Worm (Caenorhabditis elegans) whole organism, L3 larva: ENCODE results near the gene K09C4.2.

ENCODE experiments used
- ceh-82 ChIP-seq: fragments of 150-350 bp; optimal IDR thresholded peaks from 2 replicates; lab custom pipeline; 2014; ENCODE audit warnings: missing biosample characterization, missing genetic modification characterization
- daf-12 ChIP-seq: fragments of 150-350 bp; optimal IDR thresholded peaks from 2 replicates; lab custom pipeline; 2014; ENCODE audit warnings: missing biosample characterization, missing genetic modification reagents, missing genetic modification characterization
- lin-15B ChIP-seq: fragments of 150-350 bp; optimal IDR thresholded peaks from 2 replicates; lab custom pipeline; 2014; ENCODE audit warnings: missing biosample characterization, missing genetic modification characterization
- mdl-1 ChIP-seq: fragments of 150-350 bp; optimal IDR thresholded peaks from 2 replicates; lab custom pipeline; 2014; ENCODE audit warnings: missing biosample characterization, missing genetic modification characterization
- nhr-12 ChIP-seq: fragments of 150-350 bp; optimal IDR thresholded peaks from 2 replicates; lab custom pipeline; 2014; ENCODE audit warnings: missing biosample characterization, missing genetic modification characterization
- snpc-4 ChIP-seq: fragments of 150-350 bp; optimal IDR thresholded peaks from 2 replicates; lab custom pipeline; 2014; ENCODE audit warnings: missing biosample characterization, missing genetic modification characterization
- unc-39 ChIP-seq: sonication (generic microtip); optimal IDR thresholded peaks from 4 replicates; lab custom pipeline; 2017; ENCODE audit warnings: missing biosample characterization, missing genetic modification characterization

DNA sequence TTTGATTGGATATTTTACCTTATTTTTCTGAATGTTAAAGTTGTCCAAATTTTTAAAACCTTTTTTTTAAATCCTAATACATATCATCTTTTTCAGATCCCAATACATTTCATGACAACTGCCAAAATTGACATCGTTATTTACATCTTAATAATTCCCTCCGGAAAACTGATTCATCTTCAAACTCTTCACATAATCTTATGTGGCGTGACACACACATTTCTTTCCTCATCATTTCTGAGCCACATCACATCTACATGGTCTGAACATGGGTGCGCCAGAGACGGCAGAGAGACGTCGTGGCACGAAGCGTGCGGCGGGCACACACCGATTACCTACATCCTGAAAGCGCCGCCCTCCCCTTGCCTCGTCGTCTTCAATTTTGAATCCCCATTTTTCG, 43.8 kb upstream of the K09C4.2 start, which contains the start of gene tba-9:
- TF ChIP-seq nhr-12 (tag; lab: Kevin White, UChicago) (no peak), unc-39 (no peak), mdl-1 (no peak), ceh-82 (no peak), daf-12 (no peak), snpc-4 (no peak), lin-15B (tag; lab: Kevin White, UChicago) (no peak)
